Worm (Caenorhabditis elegans) whole organism, L1 larva: Measurements from ENCODE around the gene T02G5.15.

Experiments
- C34B4.2 ChIP-seq: sonication (generic microtip); optimal IDR thresholded peaks from 2 replicates; lab custom pipeline; 2017; ENCODE audit warnings: mild to moderate bottlenecking, missing genetic modification characterization, missing compliant biosample characterization
- Y116A8C.19 ChIP-seq: sonication (generic microtip); optimal IDR thresholded peaks from 2 replicates; lab custom pipeline; 2016; ENCODE audit warnings: missing compliant biosample characterization, missing genetic modification characterization, borderline replicate concordance
- aha-1 ChIP-seq: fragments of 150-350 bp; optimal IDR thresholded peaks from 2 replicates; lab custom pipeline; 2014; ENCODE audit warnings: missing biosample characterization, missing genetic modification characterization
- alr-1 ChIP-seq: fragments of 200-800 bp; sonication (Bioruptor generic); optimal IDR thresholded peaks from 2 replicates; lab custom pipeline; 2018; ENCODE audit warnings: borderline replicate concordance, mild to moderate bottlenecking, missing genetic modification characterization, missing compliant biosample characterization
- aly-2 ChIP-seq: fragments of 150-350 bp; optimal IDR thresholded peaks from 2 replicates; lab custom pipeline; 2014; ENCODE audit warnings: missing biosample characterization, missing genetic modification characterization
- ama-1 ChIP-seq: fragments of 150-350 bp; optimal IDR thresholded peaks from 2 replicates; lab custom pipeline; 2014
- blmp-1 ChIP-seq: fragments of 150-350 bp; optimal IDR thresholded peaks from 2 replicates; lab custom pipeline; 2014; ENCODE audit warnings: missing biosample characterization, missing genetic modification characterization
- ceh-88 ChIP-seq: fragments of 200-800 bp; sonication (Bioruptor generic); IDR thresholded peaks from 2 replicates; pipeline ENCODE4 v1.3.6; 2022; ENCODE audit warnings: missing genetic modification characterization, missing compliant biosample characterization
- ceh-90 ChIP-seq: sonication (generic microtip); optimal IDR thresholded peaks from 2 replicates; lab custom pipeline; 2016; ENCODE audit warnings: missing genetic modification characterization, missing compliant biosample characterization
- ces-1 ChIP-seq: fragments of 150-350 bp; optimal IDR thresholded peaks from 2 replicates; lab custom pipeline; 2014; ENCODE audit warnings: missing biosample characterization, missing genetic modification reagents, missing genetic modification characterization
- dpl-1 ChIP-seq, 3 experiments: fragments of 150-350 bp in 2 of 3; sonication (generic microtip) in 1 of 3; optimal IDR thresholded peaks; 2 replicates each; lab custom pipeline; 2014 to 2017; ENCODE audit warnings: missing biosample characterization in 3 of 3, missing genetic modification characterization in 3 of 3, missing genetic modification reagents in 3 of 3
- efl-1 ChIP-seq, 4 experiments: fragments of 150-350 bp; optimal IDR thresholded peaks in 3 of 4; peaks in 1 of 4; 1 replicate in 1 of 4; 2 replicates in 3 of 4; lab custom pipeline; 2014; ENCODE audit warnings: missing biosample characterization in 2 of 4, missing genetic modification characterization in 2 of 4, missing genetic modification reagents in 2 of 4
- efl-3 ChIP-seq: fragments of 200-800 bp; sonication (Bioruptor generic); optimal IDR thresholded peaks from 2 replicates; lab custom pipeline; 2018; ENCODE audit warnings: mild to moderate bottlenecking, missing genetic modification characterization, missing compliant biosample characterization
- egl-13 ChIP-seq: sonication (generic microtip); optimal IDR thresholded peaks from 2 replicates; lab custom pipeline; 2016; ENCODE audit warnings: missing genotype, missing genetic modification reagents, missing genetic modification characterization, missing compliant biosample characterization
- egl-27 ChIP-seq, 2 experiments: fragments of 150-350 bp in 1 of 2; sonication (generic microtip); optimal IDR thresholded peaks; 3 replicates each; lab custom pipeline; 2017 to 2018; ENCODE audit warnings: missing biosample characterization in 2 of 2, missing genetic modification characterization in 2 of 2, missing genetic modification reagents in 2 of 2
- elt-2 ChIP-seq: sonication (generic microtip); optimal IDR thresholded peaks from 2 replicates; lab custom pipeline; 2016; ENCODE audit warnings: missing genetic modification characterization, mild to moderate bottlenecking, inconsistent platforms, missing compliant biosample characterization, missing genetic modification reagents
- elt-3 ChIP-seq, 6 experiments: fragments of 150-350 bp in 1 of 6; sonication (generic microtip); optimal IDR thresholded peaks; 2 replicates each; lab custom pipeline; 2017 to 2018; ENCODE audit warnings: missing biosample characterization in 6 of 6, missing genetic modification characterization in 6 of 6, inconsistent platforms in 1 of 6
- ets-5 ChIP-seq: fragments of 200-800 bp; sonication (Bioruptor generic); IDR thresholded peaks from 2 replicates; pipeline ENCODE4 v1.3.6; 2022; ENCODE audit warnings: missing genetic modification characterization, missing compliant biosample characterization
- fos-1 ChIP-seq: fragments of 150-350 bp; optimal IDR thresholded peaks from 2 replicates; lab custom pipeline; 2014; ENCODE audit warnings: missing biosample characterization, missing genetic modification characterization
- hlh-4 ChIP-seq: sonication (generic microtip); optimal IDR thresholded peaks from 2 replicates; lab custom pipeline; 2016; ENCODE audit warnings: mild to moderate bottlenecking, missing genetic modification characterization, missing compliant biosample characterization
- hpl-2 ChIP-seq: fragments of 150-350 bp; optimal IDR thresholded peaks from 2 replicates; lab custom pipeline; 2014; ENCODE audit warnings: missing biosample characterization, missing genetic modification reagents, missing genetic modification characterization
- isw-1 ChIP-seq: fragments of 200-800 bp; sonication (Bioruptor generic); IDR thresholded peaks from 2 replicates; pipeline ENCODE4 v1.3.6; 2022; ENCODE audit warnings: missing genetic modification characterization, missing compliant biosample characterization
- jun-1 ChIP-seq: fragments of 150-350 bp; optimal IDR thresholded peaks from 2 replicates; lab custom pipeline; 2014; ENCODE audit warnings: missing biosample characterization, missing genetic modification reagents, missing genetic modification characterization
- lin-13 ChIP-seq: fragments of 150-350 bp; optimal IDR thresholded peaks from 2 replicates; lab custom pipeline; 2014; ENCODE audit warnings: missing biosample characterization, missing genetic modification reagents, missing genetic modification characterization
- lin-14 ChIP-seq: fragments of 200-800 bp; sonication (Bioruptor generic); optimal IDR thresholded peaks from 2 replicates; lab custom pipeline; 2018; ENCODE audit warnings: mild to moderate bottlenecking, missing genetic modification characterization, moderate library complexity, missing compliant biosample characterization
- lin-35 ChIP-seq, 2 experiments: fragments of 150-350 bp; optimal IDR thresholded peaks; 2 replicates each; lab custom pipeline; 2014; ENCODE audit warnings: missing biosample characterization in 2 of 2, missing genetic modification characterization in 2 of 2, missing genetic modification reagents in 2 of 2
- lin-39 ChIP-seq: fragments of 150-350 bp; optimal IDR thresholded peaks from 2 replicates; lab custom pipeline; 2014; ENCODE audit warnings: missing biosample characterization, missing genetic modification reagents, missing genetic modification characterization
- mab-9 ChIP-seq: fragments of 200-800 bp; sonication (Bioruptor generic); IDR thresholded peaks from 2 replicates; pipeline ENCODE4 v1.3.6; 2022; ENCODE audit warnings: missing genetic modification reagents, missing genetic modification characterization, missing compliant biosample characterization
- mef-2 ChIP-seq: fragments of 150-350 bp; optimal IDR thresholded peaks from 2 replicates; lab custom pipeline; 2014; ENCODE audit warnings: missing biosample characterization, missing genetic modification characterization
- nhr-11 ChIP-seq: fragments of 150-350 bp; optimal IDR thresholded peaks from 2 replicates; lab custom pipeline; 2014; ENCODE audit warnings: missing biosample characterization, missing genetic modification characterization
- nhr-20 ChIP-seq: sonication (generic microtip); optimal IDR thresholded peaks from 2 replicates; lab custom pipeline; 2016; ENCODE audit warnings: mild to moderate bottlenecking, missing genetic modification characterization, missing compliant biosample characterization
- nhr-237 ChIP-seq: fragments of 150-350 bp; optimal IDR thresholded peaks from 2 replicates; lab custom pipeline; 2014; ENCODE audit warnings: missing biosample characterization, missing genetic modification characterization
- nhr-28 ChIP-seq: fragments of 150-350 bp; optimal IDR thresholded peaks from 2 replicates; lab custom pipeline; 2014; ENCODE audit warnings: missing biosample characterization, missing genetic modification characterization
- nhr-71 ChIP-seq: sonication (generic microtip); optimal IDR thresholded peaks from 2 replicates; lab custom pipeline; 2016; ENCODE audit warnings: mild to moderate bottlenecking, missing genetic modification characterization, moderate library complexity, missing compliant biosample characterization
- nhr-77 ChIP-seq: fragments of 150-350 bp; optimal IDR thresholded peaks from 2 replicates; lab custom pipeline; 2014; ENCODE audit warnings: missing biosample characterization, missing genetic modification characterization
- nhr-85 ChIP-seq: sonication (generic microtip); peaks from one replicate; lab custom pipeline; 2016; ENCODE audit warnings: missing genetic modification characterization, inconsistent platforms, missing compliant biosample characterization
- pax-3 ChIP-seq: fragments of 200-800 bp; sonication (Bioruptor generic); optimal IDR thresholded peaks from 2 replicates; lab custom pipeline; 2018; ENCODE audit warnings: mild to moderate bottlenecking, missing genetic modification characterization, moderate library complexity, missing compliant biosample characterization
- pqm-1 ChIP-seq: sonication (generic microtip); optimal IDR thresholded peaks from 3 replicates; lab custom pipeline; 2017; ENCODE audit warnings: missing biosample characterization, missing genetic modification characterization
- sox-4 ChIP-seq: sonication (generic microtip); optimal IDR thresholded peaks from 2 replicates; lab custom pipeline; 2016; ENCODE audit warnings: missing genetic modification characterization, missing compliant biosample characterization
- swsn-7 ChIP-seq: sonication (generic microtip); optimal IDR thresholded peaks from 2 replicates; lab custom pipeline; 2016; ENCODE audit warnings: missing genetic modification characterization, missing compliant biosample characterization
- tbx-2 ChIP-seq: sonication (generic microtip); optimal IDR thresholded peaks from 2 replicates; lab custom pipeline; 2016; ENCODE audit warnings: missing genetic modification characterization, missing compliant biosample characterization
- unc-86 ChIP-seq: sonication (generic microtip); optimal IDR thresholded peaks from 2 replicates; lab custom pipeline; 2016; ENCODE audit warnings: missing genetic modification characterization, missing compliant biosample characterization
- unc-98 ChIP-seq: fragments of 200-800 bp; sonication (Bioruptor generic); IDR thresholded peaks from 2 replicates; pipeline ENCODE4 v1.3.6; 2022; ENCODE audit warnings: missing genetic modification characterization, missing compliant biosample characterization
- vab-15 ChIP-seq: sonication (generic microtip); optimal IDR thresholded peaks from 2 replicates; lab custom pipeline; 2017; ENCODE audit warnings: missing genotype, mild to moderate bottlenecking, missing genetic modification characterization, missing compliant biosample characterization
- xbp-1 ChIP-seq: sonication (generic microtip); optimal IDR thresholded peaks from 2 replicates; lab custom pipeline; 2016; ENCODE audit warnings: missing genetic modification characterization, missing compliant biosample characterization
- zag-1 ChIP-seq: fragments of 150-350 bp; optimal IDR thresholded peaks from 2 replicates; lab custom pipeline; 2014; ENCODE audit warnings: missing biosample characterization, missing genetic modification characterization
- zip-4 ChIP-seq: fragments of 200-800 bp; sonication (Bioruptor generic); optimal IDR thresholded peaks from 2 replicates; lab custom pipeline; 2018; ENCODE audit warnings: mild to moderate bottlenecking, missing genetic modification characterization, moderate library complexity, missing compliant biosample characterization
- ztf-11 ChIP-seq, 2 experiments: sonication (generic microtip); optimal IDR thresholded peaks; 2 replicates each; lab custom pipeline; 2016 to 2017; ENCODE audit warnings: missing genetic modification characterization in 2 of 2, missing biosample characterization in 1 of 2, missing compliant biosample characterization in 1 of 2

Gene T02G5.15

ce11 chrII:7111657-7112049, 27.5 kb downstream of the T02G5.15 start, which contains the start of gene F10E7.5 (continued):
- TF ChIP-seq elt-3 (tag; optimal IDR thresholded peaks at IDR 0.05; lab: Kevin White, UChicago), result no peak
- TF ChIP-seq isw-1 (GFP tag; lab: Robert Waterston, UW), result peak; percentile 35; the same call in 1 of the 2 replicates
- no peak for TF ChIP-seq vab-15 (tag; lab: Kevin White, UChicago)
- peak; percentile 61 for TF ChIP-seq blmp-1 (tag; lab: Kevin White, UChicago)
- no peak for TF ChIP-seq ets-5
- TF ChIP-seq pqm-1, result no peak
- TF ChIP-seq ztf-11 (tag; optimal IDR thresholded peaks at IDR 0.05; lab: Kevin White, UChicago), result no peak
- no peak for TF ChIP-seq nhr-11 (tag; lab: Kevin White, UChicago)
- TF ChIP-seq swsn-7 (tag; lab: Kevin White, UChicago), result peak; percentile 34
- no peak for TF ChIP-seq egl-27 (tag; optimal IDR thresholded peaks at IDR 0.05; lab: Kevin White, UChicago)
- no peak for TF ChIP-seq zip-4 (GFP tag; lab: Kevin White, UChicago)
- no peak for TF ChIP-seq ama-1 (lab: Kevin White, UChicago)
- TF ChIP-seq mef-2 (tag; lab: Kevin White, UChicago), result no peak
- peak; percentile 59 to 69 for TF ChIP-seq efl-1 (optimal IDR thresholded peaks at IDR 0.05; lab: Kevin White, UChicago)
- TF ChIP-seq efl-1 (GFP tag; optimal IDR thresholded peaks at IDR 0.05 in 1 of 2; lab: Kevin White, UChicago), result peak; percentile 66 to 95
- no peak for TF ChIP-seq nhr-77
- no peak for TF ChIP-seq aha-1 (tag; lab: Kevin White, UChicago)
- TF ChIP-seq unc-86 (tag; lab: Kevin White, UChicago), result peak; percentile 14
- no peak for TF ChIP-seq nhr-28 (tag; lab: Kevin White, UChicago)
- TF ChIP-seq alr-1, result no peak
- TF ChIP-seq Y116A8C.19 (tag; lab: Kevin White, UChicago), result no peak
- TF ChIP-seq zag-1, result no peak
- no peak for TF ChIP-seq lin-14 (GFP tag; lab: Kevin White, UChicago)
- no peak for TF ChIP-seq lin-13 (GFP tag; lab: Kevin White, UChicago)
- TF ChIP-seq tbx-2 (tag; lab: Kevin White, UChicago), result no peak
- TF ChIP-seq unc-98 (GFP tag; lab: Robert Waterston, UW), result no peak
- no peak for TF ChIP-seq hlh-4
- no peak for TF ChIP-seq sox-4
- peak; percentile 21 to 69 (median 68) for TF ChIP-seq dpl-1 (GFP tag; optimal IDR thresholded peaks at IDR 0.05; lab: Kevin White, UChicago)
- peak; percentile 23 for TF ChIP-seq fos-1 (tag; lab: Kevin White, UChicago)
- TF ChIP-seq nhr-85, result peak; percentile 48
- TF ChIP-seq ces-1, result no peak
- TF ChIP-seq jun-1 (tag; lab: Kevin White, UChicago), result peak; percentile 30
- TF ChIP-seq nhr-237 (tag; lab: Kevin White, UChicago), result no peak
- peak; percentile 53 for TF ChIP-seq nhr-71 (tag; lab: Kevin White, UChicago)
- peak; percentile 40 for TF ChIP-seq aly-2 (tag; lab: Kevin White, UChicago)
- no peak for TF ChIP-seq efl-3 (GFP tag; lab: Kevin White, UChicago)
- peak; percentile 15 for TF ChIP-seq nhr-20

- TF ChIP-seq lin-39 (no peak), ztf-11 (tag; optimal IDR thresholded peaks at IDR 0.05; lab: Kevin White, UChicago) (no peak), hpl-2 (no peak), egl-13 (no peak), nhr-28 (tag; lab: Kevin White, UChicago) (no peak)
- TF ChIP-seq, all 84 proteins: peak for 0
Observed at ce11 chrII:7112780-7113179, 28.7 kb downstream of the T02G5.15 start, which contains the start of gene F10E7.6. Gene F10E7.6 (plus strand): TSS chrII:7113080.

ce11 chrII:7115638-7116037, 31.5 kb downstream of the T02G5.15 start, which contains the start of gene cutl-5:
Gene cutl-5 (minus strand): TSS chrII:7115906.
- no peak for TF ChIP-seq pax-3 (tag; lab: Kevin White, UChicago)
- TF ChIP-seq ceh-90, result no peak
- TF ChIP-seq ets-5, result no peak
- no peak for TF ChIP-seq elt-2 (tag; lab: Kevin White, UChicago)
- no peak for TF ChIP-seq mef-2 (tag; lab: Kevin White, UChicago)
- no peak for TF ChIP-seq xbp-1
- no peak for TF ChIP-seq C34B4.2 (tag; lab: Kevin White, UChicago)
- no peak for TF ChIP-seq vab-15 (tag; lab: Kevin White, UChicago)
- no peak for TF ChIP-seq tbx-2 (tag; lab: Kevin White, UChicago)
- TF ChIP-seq mab-9, result no peak
- no peak for TF ChIP-seq lin-35 (GFP tag; optimal IDR thresholded peaks at IDR 0.05; lab: Kevin White, UChicago)
- no peak for TF ChIP-seq ceh-88 (GFP tag; lab: Robert Waterston, UW)
- TF ChIP-seq blmp-1 (tag; lab: Kevin White, UChicago), result no peak
- TF ChIP-seq isw-1 (GFP tag; lab: Robert Waterston, UW), result no peak
- no peak for TF ChIP-seq swsn-7 (tag; lab: Kevin White, UChicago)
- TF ChIP-seq, all 84 proteins: peak for 0
